Fruit fly (Drosophila melanogaster): ENCODE results near the gene RpS19a.

RpS19a gene

dm6 chrX:16641101-16641420 is 3.4 kb downstream of the RpS19a start:
- TF ChIP-seq Optix (GFP tag; IDR thresholded peaks at IDR 0.05) (no peak), Hr51 (GFP tag; optimal IDR thresholded peaks at IDR 0.05) (no peak), kni (GFP tag; optimal IDR thresholded peaks at IDR 0.05) (peak; percentile 59), CG2120 (GFP tag; optimal IDR thresholded peaks at IDR 0.05) (no peak), Ets97D (GFP tag; optimal IDR thresholded peaks at IDR 0.05) (no peak), bbx (GFP tag; IDR thresholded peaks at IDR 0.05; ENCODE audit: partially characterized antibody) (no peak), ato (GFP tag; IDR thresholded peaks at IDR 0.05; ENCODE audit: partially characterized antibody) (no peak), CG4360 (GFP tag; IDR thresholded peaks at IDR 0.05) (no peak), sqz (GFP tag; optimal IDR thresholded peaks at IDR 0.05) (peak; percentile 6), wor (GFP tag; IDR thresholded peaks at IDR 0.05) (no peak), CG8281 (tag; optimal IDR thresholded peaks at IDR 0.05) (no peak), Blimp-1 (GFP tag; optimal IDR thresholded peaks at IDR 0.05) (peak; percentile 33), Gsc (GFP tag; IDR thresholded peaks at IDR 0.05) (no peak), ATbp (GFP tag; optimal IDR thresholded peaks at IDR 0.05) (peak; percentile 27), CG14014 (GFP tag; IDR thresholded peaks at IDR 0.05) (no peak), Jarid2 (GFP tag; optimal IDR thresholded peaks at IDR 0.05) (peak; percentile 61), sens-2 (GFP tag; IDR thresholded peaks at IDR 0.05) (no peak), CG14667 (GFP tag; IDR thresholded peaks at IDR 0.05) (no peak), ac (GFP tag; optimal IDR thresholded peaks at IDR 0.05) (peak; percentile 1)

DNA sequence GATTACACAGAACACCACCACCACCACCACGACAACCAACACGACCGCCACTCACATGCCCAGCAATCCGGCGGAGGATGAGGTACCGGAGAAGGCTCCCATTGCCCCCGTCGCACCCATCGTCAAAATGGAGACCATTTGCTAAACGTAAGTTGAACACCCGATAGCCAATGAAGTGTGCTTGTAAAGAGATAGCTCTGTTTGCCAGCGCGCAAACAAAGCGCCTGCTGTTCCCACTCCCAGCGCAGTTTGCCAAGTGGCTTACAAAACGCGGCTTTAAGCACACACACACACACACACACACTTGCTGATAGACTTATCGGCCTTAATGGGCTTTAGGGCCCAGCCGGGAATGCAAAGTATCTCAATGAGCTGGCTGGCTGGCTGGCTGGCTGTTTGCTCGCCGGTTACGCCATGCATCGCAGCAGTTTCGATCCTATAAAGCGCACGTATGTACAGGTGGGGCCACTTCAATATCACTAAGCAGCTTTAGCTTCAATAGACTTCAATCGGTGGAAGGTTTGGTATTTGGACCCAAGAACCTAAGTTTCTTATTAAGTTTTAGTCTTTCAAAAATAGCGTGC is 5.8 kb downstream of the RpS19a start:
- no peak for TF ChIP-seq CG11696 (GFP tag; IDR thresholded peaks at IDR 0.05)
- no peak for TF ChIP-seq CoRest (tag; optimal IDR thresholded peaks at IDR 0.05)
- TF ChIP-seq mirr (GFP tag; optimal IDR thresholded peaks at IDR 0.05), result no peak
- no peak for TF ChIP-seq CG1602 (GFP tag; optimal IDR thresholded peaks at IDR 0.05)
- TF ChIP-seq CG14860 (GFP tag; IDR thresholded peaks at IDR 0.05; ENCODE audit: partially characterized antibody), result no peak
- TF ChIP-seq CG15696 (tag; optimal IDR thresholded peaks at IDR 0.05), result no peak
- TF ChIP-seq CG13624 (GFP tag; optimal IDR thresholded peaks at IDR 0.05), result no peak
- TF ChIP-seq pho (GFP tag; optimal IDR thresholded peaks at IDR 0.05), result no peak
- TF ChIP-seq luna (GFP tag; optimal IDR thresholded peaks at IDR 0.05), result no peak
- TF ChIP-seq sna (GFP tag; IDR thresholded peaks at IDR 0.05; ENCODE audit: partially characterized antibody), result no peak
- TF ChIP-seq CG12155 (GFP tag; optimal IDR thresholded peaks at IDR 0.05), result no peak
- TF ChIP-seq CG11723 (GFP tag; optimal IDR thresholded peaks at IDR 0.05), result no peak
- TF ChIP-seq HmgD (GFP tag; optimal IDR thresholded peaks at IDR 0.05), result no peak
- peak; percentile 78 for TF ChIP-seq sens (GFP tag)
- no peak for TF ChIP-seq sens-2 (GFP tag; IDR thresholded peaks at IDR 0.05)
- TF ChIP-seq run (tag; optimal IDR thresholded peaks at IDR 0.05), result no peak
- no peak for TF ChIP-seq D19A (tag; optimal IDR thresholded peaks at IDR 0.05)
- TF ChIP-seq CG13296 (GFP tag; optimal IDR thresholded peaks at IDR 0.05), result no peak
- no peak for TF ChIP-seq CG3726 (GFP tag; IDR thresholded peaks at IDR 0.05)
- 0 out of 2 replicates have a peak, but pooled peaks have one; percentile 16 for TF ChIP-seq HLH3B (GFP tag; IDR thresholded peaks at IDR 0.05)
- TF ChIP-seq CG8290 (GFP tag; optimal IDR thresholded peaks at IDR 0.05), result no peak
- no peak for TF ChIP-seq CG8290 (tag; optimal IDR thresholded peaks at IDR 0.05)
- TF ChIP-seq az2 (GFP tag; optimal IDR thresholded peaks at IDR 0.05), result no peak
- TF ChIP-seq Neu2 (GFP tag; optimal IDR thresholded peaks at IDR 0.05; ENCODE audit: borderline replicate concordance), result no peak
- no peak for TF ChIP-seq insv (GFP tag; optimal IDR thresholded peaks at IDR 0.05)
- TF ChIP-seq CG1024 (GFP tag; IDR thresholded peaks at IDR 0.05), result no peak
- TF ChIP-seq pb (GFP tag; optimal IDR thresholded peaks at IDR 0.05), result no peak
- TF ChIP-seq HmgZ (tag; optimal IDR thresholded peaks at IDR 0.05), result no peak
- TF ChIP-seq oc (tag; optimal IDR thresholded peaks at IDR 0.05), result peak; percentile 70
- TF ChIP-seq ro (GFP tag; IDR thresholded peaks at IDR 0.05), result no peak
- no peak for TF ChIP-seq CG9727 (GFP tag; optimal IDR thresholded peaks at IDR 0.05)
- TF ChIP-seq lmd (GFP tag; IDR thresholded peaks at IDR 0.05), result no peak
- no peak for TF ChIP-seq CG4282 (GFP tag; optimal IDR thresholded peaks at IDR 0.05)
- TF ChIP-seq sob (GFP tag; IDR thresholded peaks at IDR 0.05), result no peak
